Fruit fly (Drosophila melanogaster): ENCODE data around the gene Hsp67Bc.

- TF ChIP-seq CTCF (optimal IDR thresholded peaks at IDR 0.05) (no peak), CG8478 (optimal IDR thresholded peaks at IDR 0.05) (no peak)
Observed at dm6 chr3L:9373374-9374004, 1.2 kb upstream of the Hsp67Bc start.

Data from S2 (cell line).